Worm (Caenorhabditis elegans): ENCODE results near the gene mon-2.
"Not testable (repeated sequence)": the region's sequence is repeated elsewhere in the genome, so short reads cannot be mapped to it uniquely, and the experiment has no call there.

DNA sequence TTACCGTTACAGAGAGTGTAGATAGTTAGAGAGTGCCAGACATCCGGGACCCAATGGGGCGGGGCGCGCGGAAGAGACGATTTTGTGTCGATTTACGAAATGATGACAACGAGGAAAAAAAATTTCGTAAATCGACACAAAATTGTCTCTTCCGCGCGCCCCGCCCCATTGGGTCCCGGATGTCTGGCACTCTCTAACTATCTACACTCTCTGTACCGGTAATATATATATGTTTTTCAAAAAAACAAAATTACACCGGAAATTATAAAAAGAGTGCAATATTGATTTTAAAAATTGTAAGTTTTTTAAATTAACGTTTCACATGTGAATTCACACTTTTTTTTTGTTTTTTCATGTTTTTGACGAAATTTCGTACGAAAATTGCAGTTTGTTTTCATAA lies 41.5 kb downstream of the mon-2 start, which contains the start of gene B0001.4:
- not testable (repeated sequence) for TF ChIP-seq hmbx-1 (tag; optimal IDR thresholded peaks at IDR 0.05); ama-1 (optimal IDR thresholded peaks at IDR 0.05); flt-1 (GFP tag; IDR thresholded peaks at IDR 0.05); ceh-36 (tag; optimal IDR thresholded peaks at IDR 0.05); tbx-11 (GFP tag; IDR thresholded peaks at IDR 0.05); hnd-1 (tag; optimal IDR thresholded peaks at IDR 0.05); F13C5.2 (tag; optimal IDR thresholded peaks at IDR 0.05); scrt-1 (GFP tag; IDR thresholded peaks at IDR 0.05); sea-1 (GFP tag; conservative IDR thresholded peaks at IDR 0.05); aly-1 (tag; optimal IDR thresholded peaks at IDR 0.05); ceh-13 (GFP tag; optimal IDR thresholded peaks at IDR 0.05)
